Fruit fly (Drosophila melanogaster): Measurements from ENCODE around the gene grn.

Gene grn

dm6 chr3R:8122198-8122970 is 58.9 kb downstream of the grn start, which contains the start of gene CG7878 (continued):
- TF ChIP-seq so (GFP tag; IDR thresholded peaks at IDR 0.05) = no peak
- no peak for TF ChIP-seq Lim3 (GFP tag; IDR thresholded peaks at IDR 0.05)
- no peak for TF ChIP-seq fru (optimal IDR thresholded peaks at IDR 0.05)
- peak; percentile 14 for TF ChIP-seq HmgD (GFP tag; optimal IDR thresholded peaks at IDR 0.05)
- peak; percentile 76 for TF ChIP-seq Myb (GFP tag; optimal IDR thresholded peaks at IDR 0.05)
- TF ChIP-seq fd3F (GFP tag; optimal IDR thresholded peaks at IDR 0.05) = no peak
- no peak for TF ChIP-seq CG4282 (GFP tag; optimal IDR thresholded peaks at IDR 0.05)
- no peak for TF ChIP-seq peb (GFP tag; IDR thresholded peaks at IDR 0.05)
- no peak for TF ChIP-seq Hey (tag; optimal IDR thresholded peaks at IDR 0.05)
- peak; percentile 73 for TF ChIP-seq CoRest (tag; optimal IDR thresholded peaks at IDR 0.05)
- TF ChIP-seq chif (GFP tag; optimal IDR thresholded peaks at IDR 0.05) = peak; percentile 2 to 18
- TF ChIP-seq Nf-YA (GFP tag; IDR thresholded peaks at IDR 0.05) = no peak
- TF ChIP-seq Ptx1 (GFP tag; IDR thresholded peaks at IDR 0.05) = peak; percentile 61
- TF ChIP-seq sens (GFP tag) = peak; percentile 83
- TF ChIP-seq lola (GFP tag; optimal IDR thresholded peaks at IDR 0.05) = peak in 1 of 3 experiments; percentile 21
- TF ChIP-seq CG5180 (GFP tag; optimal IDR thresholded peaks at IDR 0.05) = no peak
- peak; percentile 64 for TF ChIP-seq Nf-YC (tag; optimal IDR thresholded peaks at IDR 0.05)
- TF ChIP-seq CG1529 (GFP tag; optimal IDR thresholded peaks at IDR 0.05) = no peak
- TF ChIP-seq ap (GFP tag; IDR thresholded peaks at IDR 0.05) = no peak
- peak; percentile 55 for TF ChIP-seq D19A (tag; optimal IDR thresholded peaks at IDR 0.05)
- TF ChIP-seq ato (GFP tag; IDR thresholded peaks at IDR 0.05; ENCODE audit: partially characterized antibody) = peak; percentile 71; the same call in 1 of the 2 replicates
- TF ChIP-seq Opbp (GFP tag; IDR thresholded peaks at IDR 0.05; ENCODE audit: partially characterized antibody) = peak; percentile 46; the same call in 2 of the 3 replicates
- TF ChIP-seq knrl (GFP tag; IDR thresholded peaks at IDR 0.05; ENCODE audit: partially characterized antibody) = peak; percentile 79
- peak; percentile 96 for TF ChIP-seq CG3995 (GFP tag; optimal IDR thresholded peaks at IDR 0.05)
- peak; percentile 72 for TF ChIP-seq CG12391 (tag; optimal IDR thresholded peaks at IDR 0.05)
- peak; percentile 40 to 49 for TF ChIP-seq Hr51 (GFP tag; optimal IDR thresholded peaks at IDR 0.05)
- peak; percentile 63 for TF ChIP-seq sqz (GFP tag; optimal IDR thresholded peaks at IDR 0.05)
- TF ChIP-seq CG30403 (GFP tag; optimal IDR thresholded peaks at IDR 0.05) = peak; percentile 69
- peak; percentile 43 for TF ChIP-seq CG4820 (GFP tag; optimal IDR thresholded peaks at IDR 0.05)
- peak; percentile 59 for TF ChIP-seq Abd-B (GFP tag; optimal IDR thresholded peaks at IDR 0.05)
- peak; percentile 51 for TF ChIP-seq CG8924 (tag; optimal IDR thresholded peaks at IDR 0.05)
- TF ChIP-seq ind (GFP tag; optimal IDR thresholded peaks at IDR 0.05) = peak; percentile 67
- peak; percentile 61 for TF ChIP-seq ems (GFP tag; optimal IDR thresholded peaks at IDR 0.05)
- no peak for TF ChIP-seq CG6854 (GFP tag; optimal IDR thresholded peaks at IDR 0.05)
- peak; percentile 51 for TF ChIP-seq HLH3B (GFP tag; IDR thresholded peaks at IDR 0.05)
- TF ChIP-seq pan (optimal IDR thresholded peaks at IDR 0.05) = no peak
- peak in 1 of 2 experiments; percentile 19 for TF ChIP-seq pan (GFP tag; optimal IDR thresholded peaks at IDR 0.05 in 1 of 2, IDR thresholded peaks at IDR 0.05 in 1 of 2)
- no peak for TF ChIP-seq yki (optimal IDR thresholded peaks at IDR 0.05)
- peak; percentile 22 for TF ChIP-seq Blimp-1 (GFP tag; optimal IDR thresholded peaks at IDR 0.05)
- peak; percentile 11 for TF ChIP-seq Fer3 (tag; optimal IDR thresholded peaks at IDR 0.05)
- no peak for TF ChIP-seq CG2889 (GFP tag; IDR thresholded peaks at IDR 0.05)
- TF ChIP-seq CG4617 (GFP tag; optimal IDR thresholded peaks at IDR 0.05; ENCODE audit: borderline replicate concordance) = peak; percentile 42
- TF ChIP-seq CG8388 (GFP tag; optimal IDR thresholded peaks at IDR 0.05) = peak; percentile 0
- TF ChIP-seq slou (GFP tag; optimal IDR thresholded peaks at IDR 0.05) = peak; percentile 52
- TF ChIP-seq CG34224 (GFP tag; IDR thresholded peaks at IDR 0.05; ENCODE audit: partially characterized antibody) = peak; percentile 79; the same call in 2 of the 3 replicates
- TF ChIP-seq odd (GFP tag; optimal IDR thresholded peaks at IDR 0.05) = no peak
- TF ChIP-seq CG33213 (GFP tag; optimal IDR thresholded peaks at IDR 0.05) = peak; percentile 57

All from whole organism, embryonic.